Worm (Caenorhabditis elegans): ENCODE data around the gene daf-3.

daf-3 gene

ce11 chrX:827502-827901 lies 2.2 kb upstream of the daf-3 start:
- no peak for TF ChIP-seq Y67H2A.10 (GFP tag; conservative IDR thresholded peaks at IDR 0.05)
- TF ChIP-seq ztf-28 (GFP tag; IDR thresholded peaks at IDR 0.05) = no peak
- no peak for TF ChIP-seq sea-2 (GFP tag; IDR thresholded peaks at IDR 0.05)
- TF ChIP-seq ZK185.1 (tag; optimal IDR thresholded peaks at IDR 0.05; ENCODE audit: poor library complexity, severe bottlenecking) = peak; percentile 39
- peak; percentile 82 for TF ChIP-seq hmg-1.2 (GFP tag; IDR thresholded peaks at IDR 0.05)
- no peak for TF ChIP-seq egl-44 (GFP tag; IDR thresholded peaks at IDR 0.05)
- TF ChIP-seq F23B12.7 (tag; optimal IDR thresholded peaks at IDR 0.05; ENCODE audit: insufficient read depth) = no peak
- no peak for TF ChIP-seq madf-10 (tag; optimal IDR thresholded peaks at IDR 0.05)
- TF ChIP-seq cebp-1 (GFP tag; IDR thresholded peaks at IDR 0.05) = no peak
- no peak for TF ChIP-seq cebp-1 (tag; optimal IDR thresholded peaks at IDR 0.05)
- TF ChIP-seq F55B11.4 (tag; optimal IDR thresholded peaks at IDR 0.05; ENCODE audit: borderline replicate concordance, insufficient read depth) = no peak
- no peak for TF ChIP-seq atf-7 (tag; optimal IDR thresholded peaks at IDR 0.05)
- TF ChIP-seq attf-6 (GFP tag; IDR thresholded peaks at IDR 0.05) = no peak
- TF ChIP-seq dox-1 (GFP tag; IDR thresholded peaks at IDR 0.05) = peak; percentile 40; the same call in 1 of the 2 replicates
- TF ChIP-seq hlh-12 (tag; optimal IDR thresholded peaks at IDR 0.05) = no peak
- TF ChIP-seq tbp1 (GFP tag; optimal IDR thresholded peaks at IDR 0.05) = peak; percentile 4
- peak; percentile 51 for TF ChIP-seq nhr-80 (tag; optimal IDR thresholded peaks at IDR 0.05)
- no peak for TF ChIP-seq mxl-1 (tag; optimal IDR thresholded peaks at IDR 0.05)
- no peak for TF ChIP-seq rpc-1 (optimal IDR thresholded peaks at IDR 0.05)
- TF ChIP-seq rpc-1 (tag; optimal IDR thresholded peaks at IDR 0.05) = no peak
- TF ChIP-seq Y53F4B.3 (GFP tag; IDR thresholded peaks at IDR 0.05) = no peak
- peak; percentile 65 for TF ChIP-seq lin-40 (tag; optimal IDR thresholded peaks at IDR 0.05)
- TF ChIP-seq let-607 (tag; optimal IDR thresholded peaks at IDR 0.05) = peak in 1 of 2 experiments; percentile 1
- no peak for TF ChIP-seq T07F8.4 (tag; optimal IDR thresholded peaks at IDR 0.05)
- TF ChIP-seq ztf-3 (GFP tag; optimal IDR thresholded peaks at IDR 0.05) = no peak
- peak; percentile 54 for TF ChIP-seq K12H6.12 (tag; optimal IDR thresholded peaks at IDR 0.05)
- TF ChIP-seq xnd-1 (tag; optimal IDR thresholded peaks at IDR 0.05) = no peak
- TF ChIP-seq K11D2.4 (GFP tag; IDR thresholded peaks at IDR 0.05) = no peak
- TF ChIP-seq rcor-1 (GFP tag; IDR thresholded peaks at IDR 0.05) = 0 out of 2 replicates have a peak, but pooled peaks have one; percentile 34
- TF ChIP-seq lsy-27 (tag; optimal IDR thresholded peaks at IDR 0.05; ENCODE audit: borderline replicate concordance, insufficient read depth) = no peak
- no peak for TF ChIP-seq B0336.3 (GFP tag; IDR thresholded peaks at IDR 0.05)
- TF ChIP-seq lin-26 (GFP tag; IDR thresholded peaks at IDR 0.05) = no peak
- peak; percentile 21 for TF ChIP-seq ceh-27 (GFP tag; optimal IDR thresholded peaks at IDR 0.05)
- 0 out of 2 replicates have a peak, but pooled peaks have one; percentile 29 for TF ChIP-seq pbrm-1 (GFP tag; IDR thresholded peaks at IDR 0.05)

ce11 chrX:825924-826323 lies 649 bp upstream of the daf-3 start:
- TF ChIP-seq lin-40 (tag; optimal IDR thresholded peaks at IDR 0.05) (peak; percentile 36), hmg-1.2 (GFP tag; IDR thresholded peaks at IDR 0.05) (peak; percentile 98), B0336.3 (GFP tag; IDR thresholded peaks at IDR 0.05) (no peak), unc-62 (GFP tag; optimal IDR thresholded peaks at IDR 0.05) (no peak), mcd-1 (GFP tag; IDR thresholded peaks at IDR 0.05) (no peak), F23B12.7 (tag; optimal IDR thresholded peaks at IDR 0.05; ENCODE audit: insufficient read depth) (no peak), hsf-1 (GFP tag; IDR thresholded peaks at IDR 0.05) (no peak), nhr-179 (tag; optimal IDR thresholded peaks at IDR 0.05) (no peak), sdz-38 (tag; optimal IDR thresholded peaks at IDR 0.05) (no peak), lag-1 (GFP tag; IDR thresholded peaks at IDR 0.05) (no peak), madf-10 (tag; optimal IDR thresholded peaks at IDR 0.05) (no peak), Y53G8AR.9 (GFP tag; conservative IDR thresholded peaks at IDR 0.05) (0 out of 2 replicates have a peak, but pooled peaks have one; percentile 39), unc-130 (GFP tag; optimal IDR thresholded peaks at IDR 0.05) (no peak), attf-3 (GFP tag; conservative IDR thresholded peaks at IDR 0.05) (no peak), K12H6.12 (tag; optimal IDR thresholded peaks at IDR 0.05) (no peak), F22D6.2 (tag; optimal IDR thresholded peaks at IDR 0.05) (no peak), madf-6 (GFP tag; IDR thresholded peaks at IDR 0.05) (no peak), bed-1 (GFP tag; IDR thresholded peaks at IDR 0.05) (no peak), ekl-4 (GFP tag; IDR thresholded peaks at IDR 0.05) (no peak), snpc-3.4 (tag; optimal IDR thresholded peaks at IDR 0.05) (no peak), C06A6.2 (GFP tag; conservative IDR thresholded peaks at IDR 0.05) (no peak), F33H1.4 (GFP tag; IDR thresholded peaks at IDR 0.05) (no peak)
